Worm (Caenorhabditis elegans): Measurements from ENCODE around the gene ZC13.10.

The ZC13.10 gene

DNA sequence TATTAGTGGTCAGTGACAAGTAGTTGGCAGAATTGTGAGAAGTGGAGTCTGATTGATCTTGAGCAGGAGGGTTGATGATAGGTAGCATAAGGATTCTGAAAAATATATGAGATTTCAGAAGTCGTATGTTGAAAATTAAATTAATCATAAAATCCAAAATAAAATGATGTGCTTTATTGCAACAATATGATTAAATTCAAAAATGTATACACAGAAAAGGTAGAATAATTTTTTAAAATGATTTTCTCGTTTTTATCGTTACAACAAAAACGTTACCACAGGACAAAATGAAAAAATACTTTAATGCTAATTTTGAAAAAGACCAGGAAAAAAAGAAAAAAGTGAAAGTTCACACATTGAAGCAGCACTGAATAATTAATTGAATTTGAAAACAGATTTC lies at the start of gene ZC13.10:
TSS of gene ZC13.10 (minus strand) at position 101 of the 400 bp plus-strand sequence.
- TF ChIP-seq B0310.2 (tag; optimal IDR thresholded peaks at IDR 0.05): no peak
- TF ChIP-seq aly-1 (tag; optimal IDR thresholded peaks at IDR 0.05): no peak
- no peak for TF ChIP-seq ets-7 (tag; optimal IDR thresholded peaks at IDR 0.05)
- TF ChIP-seq scrt-1 (GFP tag; IDR thresholded peaks at IDR 0.05): no peak
- TF ChIP-seq hmg-4 (GFP tag; optimal IDR thresholded peaks at IDR 0.05): no peak
- TF ChIP-seq ceh-36 (tag; optimal IDR thresholded peaks at IDR 0.05): no peak
- no peak for TF ChIP-seq sea-1 (GFP tag; conservative IDR thresholded peaks at IDR 0.05)
- no peak for TF ChIP-seq ama-1 (optimal IDR thresholded peaks at IDR 0.05)
- no peak for TF ChIP-seq tbx-37 (GFP tag; conservative IDR thresholded peaks at IDR 0.05)
- TF ChIP-seq hmbx-1 (tag; optimal IDR thresholded peaks at IDR 0.05): no peak

DNA sequence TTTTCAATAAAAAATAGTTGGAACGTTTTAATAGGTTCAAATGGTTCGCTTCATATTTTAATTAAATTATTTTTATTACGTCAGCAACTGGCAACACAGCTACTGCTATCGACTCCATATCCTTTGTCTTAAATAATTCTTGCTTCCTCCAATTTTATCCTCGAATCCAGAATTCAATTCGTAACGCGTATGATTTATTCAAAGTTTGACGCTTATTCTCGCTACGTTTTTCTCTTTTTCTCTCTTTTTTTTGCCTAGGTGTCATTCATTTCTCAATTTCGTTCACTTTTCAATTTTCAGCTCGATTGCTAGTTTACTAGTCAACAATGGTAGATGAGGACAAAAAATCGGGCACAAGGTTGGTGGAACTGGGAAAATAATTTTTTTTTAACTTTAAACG lies 48.1 kb upstream of the ZC13.10 start, which contains the start of gene arr-1:
TSS of gene arr-1 (plus strand) at position 301 of the 400 bp plus-strand sequence.
- TF ChIP-seq ceh-13 (GFP tag; optimal IDR thresholded peaks at IDR 0.05) (no peak), aly-1 (tag; optimal IDR thresholded peaks at IDR 0.05) (no peak), ama-1 (optimal IDR thresholded peaks at IDR 0.05) (no peak), ceh-36 (tag; optimal IDR thresholded peaks at IDR 0.05) (no peak), ets-7 (tag; optimal IDR thresholded peaks at IDR 0.05) (no peak), tbx-37 (GFP tag; conservative IDR thresholded peaks at IDR 0.05) (no peak), hmg-4 (GFP tag; optimal IDR thresholded peaks at IDR 0.05) (no peak), tbx-11 (GFP tag; IDR thresholded peaks at IDR 0.05) (no peak), hmbx-1 (tag; optimal IDR thresholded peaks at IDR 0.05) (no peak), sea-1 (GFP tag; conservative IDR thresholded peaks at IDR 0.05) (no peak), B0310.2 (tag; optimal IDR thresholded peaks at IDR 0.05) (no peak), hnd-1 (tag; optimal IDR thresholded peaks at IDR 0.05) (no peak), F13C5.2 (tag; optimal IDR thresholded peaks at IDR 0.05) (no peak), pes-1 (GFP tag; IDR thresholded peaks at IDR 0.05) (no peak), flt-1 (GFP tag; IDR thresholded peaks at IDR 0.05) (no peak), tra-4 (tag; optimal IDR thresholded peaks at IDR 0.05) (no peak), scrt-1 (GFP tag; IDR thresholded peaks at IDR 0.05) (no peak)

DNA sequence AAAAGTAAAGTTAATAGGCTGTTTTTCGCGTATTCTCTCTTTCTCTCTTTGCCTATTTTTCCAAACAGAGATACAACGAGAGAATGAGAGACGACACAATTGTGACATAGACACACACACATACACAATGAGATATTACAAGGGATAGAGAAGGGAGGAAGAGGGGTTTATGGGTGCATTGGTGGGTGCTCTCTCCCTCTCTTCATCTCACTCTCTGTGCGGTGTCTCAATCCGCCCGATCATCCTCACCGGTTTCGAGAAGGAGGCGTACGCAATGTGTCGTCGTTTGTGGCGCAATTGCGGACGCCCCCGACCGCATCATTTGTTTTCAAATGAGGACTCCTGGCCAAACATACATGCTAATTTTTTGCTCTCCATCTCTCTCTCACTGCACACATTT lies 47.1 kb upstream of the ZC13.10 start:
- TF ChIP-seq ets-7 (tag; optimal IDR thresholded peaks at IDR 0.05) (peak; percentile 69), flt-1 (GFP tag; IDR thresholded peaks at IDR 0.05) (peak; percentile 57; the same call in 1 of the 2 replicates), tbx-11 (GFP tag; IDR thresholded peaks at IDR 0.05) (peak; percentile 25; the same call in 1 of the 2 replicates), B0310.2 (tag; optimal IDR thresholded peaks at IDR 0.05) (peak; percentile 36), ceh-13 (GFP tag; optimal IDR thresholded peaks at IDR 0.05) (no peak), pes-1 (GFP tag; IDR thresholded peaks at IDR 0.05) (peak; percentile 23; the same call in 1 of the 2 replicates), scrt-1 (GFP tag; IDR thresholded peaks at IDR 0.05) (peak; percentile 64), sea-1 (GFP tag; conservative IDR thresholded peaks at IDR 0.05) (peak; percentile 68; the same call in 1 of the 2 replicates), ama-1 (optimal IDR thresholded peaks at IDR 0.05) (no peak), aly-1 (tag; optimal IDR thresholded peaks at IDR 0.05) (peak; percentile 67), F13C5.2 (tag; optimal IDR thresholded peaks at IDR 0.05) (peak; percentile 95), hmg-4 (GFP tag; optimal IDR thresholded peaks at IDR 0.05) (peak; percentile 98), tra-4 (tag; optimal IDR thresholded peaks at IDR 0.05) (no peak), tbx-37 (GFP tag; conservative IDR thresholded peaks at IDR 0.05) (no peak), hnd-1 (tag; optimal IDR thresholded peaks at IDR 0.05) (peak; percentile 10), hmbx-1 (tag; optimal IDR thresholded peaks at IDR 0.05) (no peak), ceh-36 (tag; optimal IDR thresholded peaks at IDR 0.05) (peak; percentile 38)

DNA sequence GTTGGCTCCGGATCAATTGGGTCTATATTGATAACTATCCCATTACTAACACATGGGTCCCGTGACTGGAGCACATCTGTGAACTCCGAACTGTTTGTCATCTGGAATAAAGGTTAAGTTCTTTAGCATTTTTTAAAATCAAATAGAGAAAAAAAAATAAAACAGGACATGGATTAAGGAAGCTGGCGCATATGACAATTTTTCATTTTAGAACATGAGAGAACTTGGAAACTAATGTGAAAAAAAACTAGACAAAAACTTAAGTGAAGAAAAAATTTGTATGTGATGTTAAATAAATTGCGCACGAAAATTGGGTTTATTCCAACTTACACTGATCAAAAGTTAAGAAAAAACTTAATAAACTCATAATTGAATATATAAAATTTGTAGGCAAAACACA lies 46.4 kb upstream of the ZC13.10 start, which contains the start of gene sms-2:
TSS of gene sms-2 (minus strand) at position 101 of the 400 bp plus-strand sequence.
- TF ChIP-seq F13C5.2 (tag; optimal IDR thresholded peaks at IDR 0.05): no peak
- no peak for TF ChIP-seq B0310.2 (tag; optimal IDR thresholded peaks at IDR 0.05)
- no peak for TF ChIP-seq aly-1 (tag; optimal IDR thresholded peaks at IDR 0.05)
- no peak for TF ChIP-seq tra-4 (tag; optimal IDR thresholded peaks at IDR 0.05)
- no peak for TF ChIP-seq flt-1 (GFP tag; IDR thresholded peaks at IDR 0.05)
- TF ChIP-seq tbx-11 (GFP tag; IDR thresholded peaks at IDR 0.05): no peak
- no peak for TF ChIP-seq tbx-37 (GFP tag; conservative IDR thresholded peaks at IDR 0.05)
- no peak for TF ChIP-seq ets-7 (tag; optimal IDR thresholded peaks at IDR 0.05)
- TF ChIP-seq hmbx-1 (tag; optimal IDR thresholded peaks at IDR 0.05): no peak
- TF ChIP-seq scrt-1 (GFP tag; IDR thresholded peaks at IDR 0.05): no peak
- no peak for TF ChIP-seq ama-1 (optimal IDR thresholded peaks at IDR 0.05)
- no peak for TF ChIP-seq ceh-36 (tag; optimal IDR thresholded peaks at IDR 0.05)

DNA sequence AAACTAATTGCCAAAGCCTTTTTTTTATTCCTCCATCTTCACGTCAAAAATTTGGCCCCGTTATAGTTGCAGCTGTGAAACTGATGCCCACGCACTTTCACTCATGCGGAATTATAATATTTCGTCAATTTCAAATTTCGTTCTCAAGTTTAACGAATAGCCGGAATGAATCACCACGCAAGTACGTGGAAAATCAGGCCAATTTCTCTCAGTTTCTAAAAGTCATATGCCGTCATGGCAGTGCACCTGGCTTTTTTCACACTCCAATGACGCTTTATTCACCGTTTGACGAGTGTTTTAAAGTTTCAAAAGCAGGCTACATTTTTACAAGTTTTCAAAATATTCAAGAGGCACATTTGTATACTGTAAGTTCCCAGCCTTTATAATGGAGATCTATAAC lies 45.5 kb upstream of the ZC13.10 start:
- no peak for TF ChIP-seq tbx-11 (GFP tag; IDR thresholded peaks at IDR 0.05)
- TF ChIP-seq tbx-37 (GFP tag; conservative IDR thresholded peaks at IDR 0.05): no peak
- TF ChIP-seq B0310.2 (tag; optimal IDR thresholded peaks at IDR 0.05): no peak
- no peak for TF ChIP-seq ceh-36 (tag; optimal IDR thresholded peaks at IDR 0.05)
- TF ChIP-seq ets-7 (tag; optimal IDR thresholded peaks at IDR 0.05): no peak
- TF ChIP-seq sea-1 (GFP tag; conservative IDR thresholded peaks at IDR 0.05): no peak
- TF ChIP-seq ceh-13 (GFP tag; optimal IDR thresholded peaks at IDR 0.05): no peak
- TF ChIP-seq hmg-4 (GFP tag; optimal IDR thresholded peaks at IDR 0.05): no peak

DNA sequence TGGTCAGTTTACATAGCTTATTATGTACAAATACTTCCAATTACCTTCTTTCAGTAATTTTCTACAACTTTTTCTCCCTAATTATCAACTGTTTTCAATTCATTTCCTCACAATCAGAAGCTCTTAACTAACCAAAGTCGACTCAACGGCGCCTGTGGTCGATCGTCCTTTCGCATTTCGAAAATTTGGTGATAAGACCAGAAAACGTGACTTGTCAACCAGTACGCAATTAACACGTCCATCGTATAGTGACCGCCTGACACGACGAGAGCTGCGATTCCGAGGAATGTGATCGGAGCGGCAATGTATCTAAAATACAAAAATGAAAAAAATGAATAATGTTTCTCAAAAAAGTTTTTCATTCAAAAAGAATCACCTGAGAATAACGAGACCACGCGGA lies 43.3 kb upstream of the ZC13.10 start:
- TF ChIP-seq pes-1 (GFP tag; IDR thresholded peaks at IDR 0.05): no peak
- TF ChIP-seq tra-4 (tag; optimal IDR thresholded peaks at IDR 0.05): no peak

DNA sequence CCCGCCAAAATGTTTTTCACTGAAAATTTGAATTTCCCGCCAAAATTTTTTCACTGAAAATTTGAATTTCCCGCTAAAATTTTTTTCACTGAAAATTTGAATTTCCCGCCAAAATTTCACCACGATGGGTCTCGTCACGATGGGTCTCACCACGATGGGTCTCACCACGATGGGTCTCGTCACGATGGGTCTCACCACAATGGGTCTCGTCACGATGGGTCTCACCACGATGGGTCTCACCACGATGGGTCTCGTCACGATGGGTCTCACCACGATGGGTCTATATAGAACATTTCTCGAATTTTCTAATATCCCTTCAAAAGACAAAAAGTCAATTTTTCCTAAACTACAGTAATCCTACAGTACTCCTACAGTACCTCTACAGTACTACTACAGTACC lies 41.3 kb upstream of the ZC13.10 start:
- TF ChIP-seq flt-1 (GFP tag; IDR thresholded peaks at IDR 0.05) (0 out of 2 replicates have a peak, but pooled peaks have one; percentile 39), pes-1 (GFP tag; IDR thresholded peaks at IDR 0.05) (peak; percentile 47; the same call in 1 of the 2 replicates)

DNA sequence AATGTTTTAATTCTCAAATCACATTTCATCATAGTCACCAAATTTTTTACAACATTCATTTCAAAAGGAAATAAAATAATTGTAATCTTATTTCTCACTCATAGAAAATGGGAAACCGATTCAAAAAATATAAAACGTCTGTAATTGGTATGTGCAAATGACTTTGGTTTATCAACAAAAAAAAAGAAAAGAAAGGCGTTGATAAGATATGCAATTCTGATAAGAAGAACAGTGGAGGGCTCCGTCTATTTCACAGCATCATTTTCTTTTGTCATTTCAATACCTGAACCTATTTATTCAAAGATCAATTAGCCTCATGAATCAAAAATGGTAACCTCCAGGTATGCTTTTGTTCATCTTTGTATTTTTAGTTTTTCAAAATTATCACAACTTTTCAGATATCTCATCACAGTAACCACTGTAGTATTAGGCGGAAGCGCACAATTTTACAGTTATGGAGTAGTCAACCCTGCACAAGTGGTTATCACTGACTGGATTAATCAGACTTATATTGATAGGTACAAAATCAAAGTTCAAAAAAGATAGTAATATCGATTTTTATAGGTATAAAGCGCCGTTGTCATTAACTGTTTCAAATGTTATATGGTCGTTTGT lies 36.0 kb upstream of the ZC13.10 start, which contains the start of gene F53H8.3:
TSS of gene F53H8.3 (plus strand) at position 275 of the 615 bp plus-strand sequence.
- no peak for TF ChIP-seq ets-7 (tag; optimal IDR thresholded peaks at IDR 0.05)
- TF ChIP-seq flt-1 (GFP tag; IDR thresholded peaks at IDR 0.05): no peak
- no peak for TF ChIP-seq ceh-36 (tag; optimal IDR thresholded peaks at IDR 0.05)
- TF ChIP-seq pes-1 (GFP tag; IDR thresholded peaks at IDR 0.05): no peak
- TF ChIP-seq tbx-37 (GFP tag; conservative IDR thresholded peaks at IDR 0.05): no peak
- no peak for TF ChIP-seq tbx-11 (GFP tag; IDR thresholded peaks at IDR 0.05)
- TF ChIP-seq ceh-13 (GFP tag; optimal IDR thresholded peaks at IDR 0.05): no peak
- no peak for TF ChIP-seq hmbx-1 (tag; optimal IDR thresholded peaks at IDR 0.05)
- TF ChIP-seq hmg-4 (GFP tag; optimal IDR thresholded peaks at IDR 0.05): no peak
- no peak for TF ChIP-seq sea-1 (GFP tag; conservative IDR thresholded peaks at IDR 0.05)
- TF ChIP-seq B0310.2 (tag; optimal IDR thresholded peaks at IDR 0.05): no peak
- no peak for TF ChIP-seq aly-1 (tag; optimal IDR thresholded peaks at IDR 0.05)
- no peak for TF ChIP-seq F13C5.2 (tag; optimal IDR thresholded peaks at IDR 0.05)
- no peak for TF ChIP-seq scrt-1 (GFP tag; IDR thresholded peaks at IDR 0.05)
